Fruit fly (Drosophila melanogaster) whole organism, embryonic: Measurements from ENCODE around the gene CG11668.
A peak's percentile ranks its signal among the peaks of the same experiment; 100 is the strongest.

Experiments
- Ada2b ChIP-seq: fragments of 200-800 bp; sonication (Bioruptor generic); IDR thresholded peaks from 2 replicates; pipeline ENCODE4 v1.3.6; 2022; ENCODE audit warnings: missing biosample characterization, missing genetic modification characterization
- B-H1 ChIP-seq: fragments of 200-800 bp; sonication (Bioruptor generic); IDR thresholded peaks from 3 replicates; pipeline ENCODE4 v1.3.6; 2022; ENCODE audit warnings: missing biosample characterization, missing genetic modification characterization
- CG10959 ChIP-seq: fragments of 200-800 bp; sonication (Bioruptor generic); IDR thresholded peaks from 2 replicates; pipeline ENCODE4 v1.3.6; 2022; ENCODE audit warnings: missing biosample characterization, missing genetic modification characterization
- CG12219 ChIP-seq: fragments of 200-800 bp; sonication (Bioruptor generic); optimal IDR thresholded peaks from 3 replicates; lab custom pipeline; 2018; ENCODE audit warnings: missing biosample characterization, mild to moderate bottlenecking, missing genetic modification characterization
- CG12299 ChIP-seq: fragments of 200-800 bp; sonication (Bioruptor generic); optimal IDR thresholded peaks from 2 replicates; lab custom pipeline; 2018; ENCODE audit warnings: missing biosample characterization, mild to moderate bottlenecking, missing genetic modification characterization
- CG14965 ChIP-seq: fragments of 200-800 bp; sonication (Bioruptor generic); optimal IDR thresholded peaks from 2 replicates; lab custom pipeline; 2016; ENCODE audit warnings: missing biosample characterization, missing genetic modification characterization, borderline replicate concordance
- CG15011 ChIP-seq: fragments of 200-800 bp; sonication (Bioruptor generic); optimal IDR thresholded peaks from 3 replicates; lab custom pipeline; 2018; ENCODE audit warnings: missing biosample characterization, mild to moderate bottlenecking, missing genetic modification characterization
- CG1832 ChIP-seq: fragments of 200-800 bp; sonication (Bioruptor generic); optimal IDR thresholded peaks from 2 replicates; lab custom pipeline; 2017; ENCODE audit warnings: missing biosample characterization, mild to moderate bottlenecking, missing genetic modification characterization, inconsistent platforms
- CG2875 ChIP-seq: fragments of 200-800 bp; sonication (Bioruptor generic); optimal IDR thresholded peaks from 2 replicates; lab custom pipeline; 2017; ENCODE audit warnings: missing biosample characterization, mild to moderate bottlenecking, missing genetic modification characterization, missing genetic modification reagents
- CG31388 ChIP-seq: fragments of 200-800 bp; sonication (Bioruptor generic); optimal IDR thresholded peaks from 2 replicates; lab custom pipeline; 2016; ENCODE audit warnings: missing biosample characterization, missing genetic modification characterization
- CG34224 ChIP-seq: fragments of 200-800 bp; sonication (Bioruptor generic); IDR thresholded peaks from 3 replicates; pipeline ENCODE4 v1.3.6; 2022; ENCODE audit warnings: missing biosample characterization, missing genetic modification characterization; ENCODE audit not compliant: partially characterized antibody
- CG34376 ChIP-seq: fragments of 200-800 bp; sonication (Bioruptor generic); optimal IDR thresholded peaks from 2 replicates; lab custom pipeline; 2018; ENCODE audit warnings: missing biosample characterization, mild to moderate bottlenecking, missing genetic modification characterization
- CG3847 ChIP-seq: fragments of 200-800 bp; sonication (Bioruptor generic); IDR thresholded peaks from 2 replicates; pipeline ENCODE4 v1.3.6; 2022; ENCODE audit warnings: missing biosample characterization, missing genetic modification characterization
- CG4404 ChIP-seq: fragments of 200-800 bp; sonication (Bioruptor generic); IDR thresholded peaks from 2 replicates; pipeline ENCODE4 v1.3.6; 2022; ENCODE audit warnings: missing biosample characterization, missing genetic modification characterization
- CG6689 ChIP-seq: fragments of 200-800 bp; sonication (Bioruptor generic); IDR thresholded peaks from 2 replicates; pipeline ENCODE4 v1.3.6; 2022; ENCODE audit warnings: missing biosample characterization, missing genetic modification characterization
- CG6765 ChIP-seq: fragments of 200-800 bp; sonication (Bioruptor generic); optimal IDR thresholded peaks from 3 replicates; lab custom pipeline; 2017; ENCODE audit warnings: missing biosample characterization, mild to moderate bottlenecking, missing genetic modification characterization
- CG8478 ChIP-seq: fragments of >200 bp; optimal IDR thresholded peaks from 2 replicates; lab custom pipeline; 2018
- CG8944 ChIP-seq: fragments of 200-800 bp; sonication (Bioruptor generic); optimal IDR thresholded peaks from 3 replicates; lab custom pipeline; 2016; ENCODE audit warnings: missing biosample characterization, missing genetic modification characterization
- Dll ChIP-seq: fragments of 200-800 bp; sonication (Bioruptor generic); IDR thresholded peaks from 4 replicates; pipeline ENCODE4 v1.3.6; 2022; ENCODE audit warnings: missing biosample characterization, missing genetic modification characterization; ENCODE audit not compliant: partially characterized antibody
- Dp ChIP-seq: fragments of 200-800 bp; sonication (Bioruptor generic); optimal IDR thresholded peaks from 2 replicates; lab custom pipeline; 2018; ENCODE audit warnings: missing biosample characterization, mild to moderate bottlenecking, missing genetic modification characterization, moderate library complexity
- E2f1 ChIP-seq: fragments of 200-800 bp; sonication (Bioruptor generic); IDR thresholded peaks from 2 replicates; pipeline ENCODE4 v1.3.6; 2022; ENCODE audit warnings: missing biosample characterization, missing genetic modification characterization
- Eip74EF ChIP-seq, 2 experiments: fragments of 200-800 bp in 1 of 2; fragments of >200 bp in 1 of 2; sonication (Bioruptor generic) in 1 of 2; optimal IDR thresholded peaks; 2 replicates each; lab custom pipeline; 2017 to 2019; ENCODE audit warnings: missing biosample characterization in 2 of 2, missing genetic modification characterization in 2 of 2, mild to moderate bottlenecking in 1 of 2, moderate library complexity in 1 of 2
- Fer2 ChIP-seq: fragments of 200-800 bp; sonication (Bioruptor generic); optimal IDR thresholded peaks from 2 replicates; lab custom pipeline; 2018; ENCODE audit warnings: missing biosample characterization, mild to moderate bottlenecking, missing genetic modification characterization, moderate library complexity
- Gsc ChIP-seq: fragments of 200-800 bp; sonication (Bioruptor generic); IDR thresholded peaks from 2 replicates; pipeline ENCODE4 v1.3.6; 2022; ENCODE audit warnings: missing biosample characterization, missing genetic modification characterization
- HmgZ ChIP-seq: fragments of 200-800 bp; sonication (Bioruptor generic); optimal IDR thresholded peaks from 2 replicates; lab custom pipeline; 2018; ENCODE audit warnings: missing biosample characterization, mild to moderate bottlenecking, missing genetic modification characterization
- Optix ChIP-seq: fragments of 200-800 bp; sonication (Bioruptor generic); IDR thresholded peaks from 3 replicates; pipeline ENCODE4 v1.3.6; 2022; ENCODE audit warnings: missing biosample characterization, missing genetic modification characterization
- Poxn ChIP-seq: fragments of 200-800 bp; sonication (Bioruptor generic); IDR thresholded peaks from 2 replicates; pipeline ENCODE4 v1.3.6; 2022; ENCODE audit warnings: missing biosample characterization, missing genetic modification characterization
- Sry-δ ChIP-seq: fragments of 200-800 bp; sonication (Bioruptor generic); optimal IDR thresholded peaks from 2 replicates; lab custom pipeline; 2016; ENCODE audit warnings: missing biosample characterization, missing genetic modification characterization
- Trl ChIP-seq, 3 experiments: fragments of >200 bp in 2 of 3; fragments of 200-800 bp in 1 of 3; sonication (Bioruptor generic) in 1 of 3; optimal IDR thresholded peaks; 2 replicates in 1 of 3; 3 replicates in 2 of 3; lab custom pipeline; 2016 to 2017; ENCODE audit warnings: missing biosample characterization in 1 of 3, missing genetic modification characterization in 1 of 3
- Xrp1 ChIP-seq: fragments of 200-800 bp; sonication (Bioruptor generic); IDR thresholded peaks from 2 replicates; pipeline ENCODE4 v1.3.6; 2022; ENCODE audit warnings: missing biosample characterization, missing genetic modification characterization
- ab ChIP-seq: fragments of 200-800 bp; sonication (Bioruptor generic); optimal IDR thresholded peaks from 2 replicates; lab custom pipeline; 2016; ENCODE audit warnings: missing biosample characterization, missing genetic modification characterization
- caup ChIP-seq: fragments of 200-800 bp; sonication (Bioruptor generic); optimal IDR thresholded peaks from 3 replicates; lab custom pipeline; 2017; ENCODE audit warnings: missing biosample characterization, mild to moderate bottlenecking, missing genetic modification characterization, moderate library complexity; ENCODE audit not compliant: severe bottlenecking
- dm ChIP-seq: fragments of 200-800 bp; sonication (Bioruptor generic); optimal IDR thresholded peaks from 3 replicates; lab custom pipeline; 2016; ENCODE audit warnings: missing biosample characterization, missing genetic modification characterization
- emc ChIP-seq: fragments of 200-800 bp; sonication (Bioruptor generic); optimal IDR thresholded peaks from 2 replicates; lab custom pipeline; 2016; ENCODE audit warnings: missing biosample characterization, missing genetic modification characterization
- eyg ChIP-seq: fragments of 200-800 bp; sonication (Bioruptor generic); optimal IDR thresholded peaks from 3 replicates; lab custom pipeline; 2016; ENCODE audit warnings: missing biosample characterization, missing genetic modification characterization
- her ChIP-seq: fragments of 200-800 bp; sonication (Bioruptor generic); optimal IDR thresholded peaks from 2 replicates; lab custom pipeline; 2016; ENCODE audit warnings: missing biosample characterization, missing genetic modification characterization
- kay ChIP-seq: fragments of 200-800 bp; sonication (Bioruptor generic); optimal IDR thresholded peaks from 2 replicates; lab custom pipeline; 2016; ENCODE audit warnings: missing biosample characterization, missing genetic modification characterization
- lab ChIP-seq: fragments of 200-800 bp; sonication (Bioruptor generic); optimal IDR thresholded peaks from 3 replicates; lab custom pipeline; 2017; ENCODE audit warnings: missing biosample characterization, missing genetic modification characterization, mild to moderate bottlenecking, moderate library complexity, missing genetic modification reagents
- maf-S ChIP-seq: fragments of 200-800 bp; sonication (Bioruptor generic); optimal IDR thresholded peaks from 2 replicates; lab custom pipeline; 2016; ENCODE audit warnings: missing biosample characterization, missing genetic modification characterization
- mam ChIP-seq: fragments of 200-800 bp; sonication (Bioruptor generic); optimal IDR thresholded peaks from 3 replicates; lab custom pipeline; 2016; ENCODE audit warnings: missing biosample characterization, missing genetic modification characterization
- mld ChIP-seq: fragments of 200-800 bp; sonication (Bioruptor generic); IDR thresholded peaks from 3 replicates; pipeline ENCODE4 v1.3.6; 2022; ENCODE audit warnings: missing biosample characterization, missing genetic modification characterization; ENCODE audit not compliant: partially characterized antibody
- nerfin-2 ChIP-seq: fragments of 200-800 bp; sonication (Bioruptor generic); IDR thresholded peaks from 2 replicates; pipeline ENCODE4 v1.3.6; 2022; ENCODE audit warnings: missing biosample characterization, missing genetic modification characterization; ENCODE audit not compliant: partially characterized antibody
- org-1 ChIP-seq: fragments of 200-800 bp; sonication (Bioruptor generic); optimal IDR thresholded peaks from 2 replicates; lab custom pipeline; 2017; ENCODE audit warnings: missing biosample characterization, missing genetic modification characterization
- psq ChIP-seq: fragments of 200-800 bp; sonication (Bioruptor generic); optimal IDR thresholded peaks from 2 replicates; lab custom pipeline; 2017; ENCODE audit warnings: missing biosample characterization, missing genetic modification characterization
- pum ChIP-seq: fragments of 200-800 bp; sonication (Bioruptor generic); optimal IDR thresholded peaks from 2 replicates; lab custom pipeline; 2016; ENCODE audit warnings: missing biosample characterization, missing genetic modification characterization
- salm ChIP-seq: fragments of 200-800 bp; sonication (Bioruptor generic); optimal IDR thresholded peaks from 2 replicates; lab custom pipeline; 2018; ENCODE audit warnings: missing biosample characterization, mild to moderate bottlenecking, missing genetic modification characterization
- sob ChIP-seq: fragments of 200-800 bp; sonication (Bioruptor generic); IDR thresholded peaks from 2 replicates; pipeline ENCODE4 v1.3.6; 2022; ENCODE audit warnings: missing biosample characterization, missing genetic modification characterization
- stwl ChIP-seq: fragments of 200-800 bp; sonication (Bioruptor generic); optimal IDR thresholded peaks from 3 replicates; lab custom pipeline; 2018; ENCODE audit warnings: missing biosample characterization, mild to moderate bottlenecking, missing genetic modification characterization, moderate library complexity
- trem ChIP-seq: fragments of 200-800 bp; optimal IDR thresholded peaks from 3 replicates; lab custom pipeline; 2019; ENCODE audit warnings: missing biosample characterization, mild to moderate bottlenecking, missing genetic modification characterization, moderate library complexity
- wor ChIP-seq: fragments of 200-800 bp; sonication (Bioruptor generic); IDR thresholded peaks from 2 replicates; pipeline ENCODE4 v1.3.6; 2022; ENCODE audit warnings: missing biosample characterization, missing genetic modification characterization
- z ChIP-seq: fragments of 200-800 bp; sonication (Bioruptor generic); IDR thresholded peaks from 3 replicates; pipeline ENCODE4 v1.3.6; 2022; ENCODE audit warnings: missing biosample characterization, missing genetic modification characterization

CG11668 gene

DNA sequence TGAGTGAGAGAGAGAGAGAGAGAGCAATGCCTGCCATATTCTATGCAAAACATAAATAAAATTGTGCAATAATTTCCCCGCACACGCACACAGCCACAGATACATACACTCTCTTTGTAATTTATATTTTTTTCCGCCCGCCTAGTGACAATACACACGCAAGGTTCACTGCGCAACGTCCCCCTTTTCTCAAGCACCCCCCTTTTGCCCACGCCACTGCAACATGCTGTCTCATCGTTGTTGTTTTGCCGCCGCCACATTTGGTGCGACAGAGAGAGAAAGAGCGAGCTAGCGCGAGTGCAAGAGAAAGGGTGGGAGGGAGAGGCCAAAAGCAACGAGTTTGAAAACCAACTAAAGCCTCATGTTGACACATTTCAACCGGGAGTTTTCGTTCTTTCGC is 25.8 kb upstream of the CG11668 start (continued):
- no peak for TF ChIP-seq Gsc (GFP tag; lab: Robert Waterston, UW)
- no peak for TF ChIP-seq Fer2 (tag; lab: Kevin White, UChicago)
- no peak for TF ChIP-seq CG31388 (GFP tag; lab: Kevin White, UChicago)
- peak; percentile 64 for TF ChIP-seq mam (GFP tag; lab: Kevin White, UChicago)
- TF ChIP-seq kay (GFP tag; lab: Kevin White, UChicago) = peak; percentile 80
- TF ChIP-seq CG34376 (GFP tag; lab: Kevin White, UChicago) = no peak
- TF ChIP-seq Optix (GFP tag; lab: Robert Waterston, UW) = peak; percentile 71; the same call in 2 of the 3 replicates
- no peak for TF ChIP-seq CG10959 (GFP tag; lab: Robert Waterston, UW)
- no peak for TF ChIP-seq trem (tag; lab: Kevin White, UChicago)
- TF ChIP-seq CG8944 (GFP tag; lab: Kevin White, UChicago) = peak; percentile 66
- TF ChIP-seq E2f1 (GFP tag; lab: Robert Waterston, UW) = peak; percentile 58
- peak; percentile 80 for TF ChIP-seq dm (GFP tag; lab: Kevin White, UChicago)
- TF ChIP-seq CG1832 = peak; percentile 96
- peak; percentile 45; the same call in 1 of the 2 replicates for TF ChIP-seq wor (GFP tag; lab: Robert Waterston, UW)
- TF ChIP-seq Ada2b (GFP tag; lab: Robert Waterston, UW) = peak; percentile 77
- TF ChIP-seq Trl (optimal IDR thresholded peaks at IDR 0.05; lab: Kevin White, UChicago) = peak; percentile 51 to 75
- TF ChIP-seq Trl (GFP tag; optimal IDR thresholded peaks at IDR 0.05; lab: Kevin White, UChicago) = peak; percentile 16
- TF ChIP-seq Sry-δ (GFP tag; lab: Kevin White, UChicago) = peak; percentile 30
- TF ChIP-seq CG2875 (GFP tag; lab: Kevin White, UChicago) = no peak
- TF ChIP-seq her (GFP tag; lab: Kevin White, UChicago) = peak; percentile 20
- no peak for TF ChIP-seq CG4404
- TF ChIP-seq caup = peak; percentile 53
- TF ChIP-seq HmgZ (tag; lab: Kevin White, UChicago) = no peak
- peak; percentile 46 for TF ChIP-seq CG6765
- no peak for TF ChIP-seq z (GFP tag; lab: Robert Waterston, UW)
- no peak for TF ChIP-seq mld (GFP tag; lab: Robert Waterston, UW)
- no peak for TF ChIP-seq nerfin-2 (GFP tag; lab: Robert Waterston, UW)
- TF ChIP-seq Xrp1 = peak; percentile 65
- TF ChIP-seq sob (GFP tag; lab: Robert Waterston, UW) = peak; percentile 71
- TF ChIP-seq CG12299 = peak; percentile 57
- TF ChIP-seq CG34224 (GFP tag; lab: Robert Waterston, UW) = no peak
- no peak for TF ChIP-seq salm
- TF ChIP-seq stwl (tag; lab: Kevin White, UChicago) = no peak
- TF ChIP-seq CG6689 (GFP tag; lab: Robert Waterston, UW) = peak; percentile 53; the same call in 1 of the 2 replicates
- TF ChIP-seq eyg (GFP tag; lab: Kevin White, UChicago) = peak; percentile 66
- TF ChIP-seq CG15011 (GFP tag; lab: Kevin White, UChicago) = no peak
- TF ChIP-seq maf-S (GFP tag; lab: Kevin White, UChicago) = peak; percentile 64
- peak; percentile 54; the same call in 2 of the 3 replicates for TF ChIP-seq B-H1
- peak; percentile 89 for TF ChIP-seq CG8478 (lab: Kevin White, UChicago)
- TF ChIP-seq CG3847 (GFP tag; lab: Robert Waterston, UW) = peak; percentile 52
- TF ChIP-seq org-1 (GFP tag; lab: Kevin White, UChicago) = peak; percentile 62
- no peak for TF ChIP-seq psq (GFP tag; lab: Kevin White, UChicago)
- no peak for TF ChIP-seq Eip74EF (GFP tag; optimal IDR thresholded peaks at IDR 0.05; lab: Kevin White, UChicago)
- TF ChIP-seq CG14965 = no peak
- no peak for TF ChIP-seq CG12219 (GFP tag; lab: Kevin White, UChicago)
- TF ChIP-seq lab (GFP tag; lab: Kevin White, UChicago) = peak; percentile 77
- TF ChIP-seq Dp (GFP tag; lab: Kevin White, UChicago) = no peak
- TF ChIP-seq emc (GFP tag; lab: Kevin White, UChicago) = no peak
- no peak for TF ChIP-seq Dll (GFP tag; lab: Robert Waterston, UW)
- no peak for TF ChIP-seq Poxn (GFP tag; lab: Robert Waterston, UW)
- peak; percentile 40 for TF ChIP-seq pum (GFP tag; lab: Kevin White, UChicago)
- TF ChIP-seq ab (GFP tag; lab: Kevin White, UChicago) = peak; percentile 31
